Fruit fly (Drosophila melanogaster) whole organism, pupa: ENCODE results near the gene Eig71Ei.

ENCODE experiments used
- CG17806 ChIP-seq: fragments of 200-800 bp; sonication (Bioruptor generic); optimal IDR thresholded peaks from 2 replicates; lab custom pipeline; 2018; ENCODE audit warnings: missing biosample characterization, mild to moderate bottlenecking, missing genetic modification characterization, moderate library complexity
- CG32121 ChIP-seq: fragments of 200-800 bp; sonication (Bioruptor generic); IDR thresholded peaks from 2 replicates; pipeline ENCODE4 v1.3.6; 2022; ENCODE audit warnings: missing biosample characterization, missing genetic modification characterization
- CG34367 ChIP-seq: fragments of 200-800 bp; sonication (Bioruptor generic); optimal IDR thresholded peaks from 2 replicates; lab custom pipeline; 2018; ENCODE audit warnings: missing biosample characterization, mild to moderate bottlenecking, missing genetic modification characterization
- CG4496 ChIP-seq: fragments of 200-800 bp; sonication (Bioruptor generic); IDR thresholded peaks from 3 replicates; pipeline ENCODE4 v1.3.6; 2022; ENCODE audit warnings: missing biosample characterization, missing genetic modification characterization
- CG8301 ChIP-seq: fragments of 200-800 bp; sonication (Bioruptor generic); optimal IDR thresholded peaks from 2 replicates; lab custom pipeline; 2018; ENCODE audit warnings: missing biosample characterization, mild to moderate bottlenecking, missing genetic modification characterization
- D1 ChIP-seq: fragments of 200-800 bp; sonication (Bioruptor generic); optimal IDR thresholded peaks from 2 replicates; lab custom pipeline; 2018; ENCODE audit warnings: missing biosample characterization, mild to moderate bottlenecking, missing genetic modification characterization, moderate library complexity
- EcR ChIP-seq: fragments of 200-800 bp; sonication (Bioruptor generic); optimal IDR thresholded peaks from 3 replicates; lab custom pipeline; 2019; ENCODE audit warnings: missing biosample characterization, missing genetic modification characterization, mild to moderate bottlenecking, moderate library complexity, missing genetic modification reagents
- Pif1A ChIP-seq: fragments of 200-800 bp; sonication (Bioruptor generic); optimal IDR thresholded peaks from 3 replicates; lab custom pipeline; 2016; ENCODE audit warnings: missing biosample characterization, missing genetic modification characterization
- Pif1B ChIP-seq: fragments of 200-800 bp; sonication (Bioruptor generic); optimal IDR thresholded peaks from 3 replicates; lab custom pipeline; 2016; ENCODE audit warnings: missing biosample characterization, missing genetic modification characterization

dm6 chr3L:15657290-15657689 is 2.2 kb upstream of the Eig71Ei start, which contains the start of the genes Eig71Ef and Eig71Eg:
- TF ChIP-seq D1 (tag; lab: Kevin White, UChicago) (no peak), Pif1A (GFP tag; lab: Kevin White, UChicago) (no peak), EcR (GFP tag; lab: Kevin White, UChicago) (no peak), CG34367 (tag; lab: Kevin White, UChicago) (no peak), CG8301 (tag; lab: Kevin White, UChicago) (no peak), CG17806 (tag; lab: Kevin White, UChicago) (no peak), CG32121 (GFP tag; lab: Robert Waterston, UW) (no peak), Pif1B (GFP tag; lab: Kevin White, UChicago) (no peak), CG4496 (GFP tag; lab: Robert Waterston, UW) (no peak)
